Fruit fly (Drosophila melanogaster) S2 (cell line): Measurements from ENCODE around the gene CG3434.

Experiments used
- CG8478 ChIP-seq: fragments of >200 bp; optimal IDR thresholded peaks from 2 replicates; lab custom pipeline; 2018
- CTCF ChIP-seq, 2 experiments: fragments of >200 bp; optimal IDR thresholded peaks; 2 replicates each; lab custom pipeline; 2018

dm6 chr3L:9468261-9468890, 7.8 kb upstream of the CG3434 start:
- TF ChIP-seq CG8478 (lab: Kevin White, UChicago) = no peak
- TF ChIP-seq CTCF (optimal IDR thresholded peaks at IDR 0.05; lab: Kevin White, UChicago) = no peak
